Worm (Caenorhabditis elegans) whole organism, early embryonic: Measurements from ENCODE around the gene col-140.

Experiments
- B0310.2 ChIP-seq: sonication (generic microtip); optimal IDR thresholded peaks from 2 replicates; lab custom pipeline; 2016; ENCODE audit warnings: mild to moderate bottlenecking, missing genetic modification characterization, missing compliant biosample characterization
- F13C5.2 ChIP-seq: sonication (generic microtip); optimal IDR thresholded peaks from 2 replicates; lab custom pipeline; 2017; ENCODE audit warnings: mild to moderate bottlenecking, missing genetic modification characterization, inconsistent platforms, missing compliant biosample characterization
- ama-1 ChIP-seq: fragments of 150-350 bp; optimal IDR thresholded peaks from 2 replicates; lab custom pipeline; 2014
- ceh-36 ChIP-seq: sonication (generic microtip); optimal IDR thresholded peaks from 2 replicates; lab custom pipeline; 2016; ENCODE audit warnings: missing genetic modification characterization, inconsistent platforms, missing compliant biosample characterization
- flt-1 ChIP-seq: fragments of 200-800 bp; sonication (Bioruptor generic); IDR thresholded peaks from 2 replicates; pipeline ENCODE4 v1.3.6; 2022; ENCODE audit warnings: missing genetic modification characterization, missing compliant biosample characterization
- hmbx-1 ChIP-seq: sonication (generic microtip); optimal IDR thresholded peaks from 2 replicates; lab custom pipeline; 2016; ENCODE audit warnings: mild to moderate bottlenecking, missing genetic modification characterization, missing compliant biosample characterization
- scrt-1 ChIP-seq: fragments of 200-800 bp; sonication (Bioruptor generic); IDR thresholded peaks from 2 replicates; pipeline ENCODE4 v1.3.6; 2022; ENCODE audit warnings: missing genetic modification characterization, missing compliant biosample characterization

DNA sequence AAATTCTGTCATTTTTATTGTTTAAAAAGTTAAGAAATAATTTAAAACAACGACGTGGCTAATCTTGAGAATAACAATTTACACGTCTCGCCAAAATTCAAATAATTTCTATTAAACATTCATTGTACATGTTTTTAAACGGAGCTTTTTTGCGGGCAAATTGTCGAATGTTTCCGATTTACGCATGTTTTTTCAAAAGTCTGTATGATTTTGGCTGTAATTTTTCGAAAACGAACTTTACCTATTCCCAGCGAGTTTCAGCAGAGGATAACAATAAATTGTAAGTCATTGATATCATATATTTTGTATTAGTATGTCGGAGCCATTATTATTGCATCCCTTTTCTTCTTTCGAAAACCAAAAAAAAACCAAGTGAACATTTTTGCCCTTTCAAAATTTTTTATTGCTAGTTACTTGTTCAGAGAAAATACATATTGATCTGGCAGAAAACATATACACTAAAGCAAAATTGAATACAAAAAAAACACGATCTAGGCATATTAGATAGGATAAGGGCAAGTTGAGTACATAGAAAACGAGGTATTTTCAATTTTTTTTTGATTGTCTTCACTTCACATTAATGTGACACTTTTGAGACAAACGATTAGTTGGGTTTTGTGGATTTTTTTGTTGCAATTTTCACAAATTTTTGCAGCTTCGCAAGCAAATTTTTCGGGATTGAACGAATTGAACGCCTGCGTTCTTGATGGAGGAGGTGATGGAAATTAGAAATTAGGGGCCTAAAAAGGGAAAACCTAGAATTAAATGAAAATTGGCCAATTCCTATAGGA is 2.1 kb upstream of the col-140 start, which contains the start of gene F26F12.2:
- TF ChIP-seq ceh-36 (tag; lab: Kevin White, UChicago) (no peak), flt-1 (GFP tag; lab: Robert Waterston, UW) (no peak), F13C5.2 (tag; lab: Kevin White, UChicago) (no peak), scrt-1 (no peak), B0310.2 (no peak), ama-1 (lab: Kevin White, UChicago) (no peak), hmbx-1 (tag; lab: Kevin White, UChicago) (no peak)
